Worm (Caenorhabditis elegans): ENCODE results near the gene C15H7.3.

C15H7.3 gene

DNA sequence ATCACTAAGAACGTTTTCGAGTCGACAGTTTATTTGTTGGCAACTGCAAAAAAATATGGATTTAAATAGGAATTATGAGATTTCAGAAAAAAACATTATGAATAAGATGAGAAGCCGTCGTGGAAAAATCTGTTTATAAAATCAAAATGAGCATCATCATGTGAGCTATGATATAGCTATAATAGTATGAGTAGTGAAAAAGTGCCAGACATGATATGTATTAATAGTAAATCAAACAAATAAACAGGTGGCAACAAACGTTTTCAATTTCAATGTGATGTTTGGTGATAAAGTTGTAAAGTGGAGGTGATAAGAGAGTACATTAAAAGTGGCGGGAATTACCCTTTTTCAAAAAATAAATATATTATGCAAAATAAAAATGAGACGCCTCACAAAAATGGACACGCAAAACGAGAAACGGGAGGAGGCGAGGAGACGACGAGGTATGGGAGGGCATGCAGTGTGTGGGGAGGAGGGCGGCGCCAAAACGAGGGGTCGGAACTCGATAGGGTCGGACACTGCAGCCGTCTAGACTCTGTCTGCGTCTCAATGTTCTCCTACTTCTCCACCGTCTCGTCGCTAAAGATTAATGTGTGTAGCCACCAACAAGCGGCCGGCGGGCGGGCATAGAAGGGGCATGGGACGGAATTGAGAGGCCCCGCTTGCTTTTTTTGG, 16.0 kb upstream of the C15H7.3 start, which contains the start of gene C07A9.9 (continued):
- TF ChIP-seq K02D7.2 (tag; optimal IDR thresholded peaks at IDR 0.05) (no peak), ceh-34 (tag; optimal IDR thresholded peaks at IDR 0.05) (peak; percentile 80), elt-2 (tag; optimal IDR thresholded peaks at IDR 0.05) (peak; percentile 38), fkh-6 (tag; optimal IDR thresholded peaks at IDR 0.05) (peak; percentile 46), ceh-18 (tag; optimal IDR thresholded peaks at IDR 0.05) (peak; percentile 76), ttx-3 (tag; optimal IDR thresholded peaks at IDR 0.05) (no peak), fax-1 (tag; optimal IDR thresholded peaks at IDR 0.05) (no peak), unc-55 (GFP tag; optimal IDR thresholded peaks at IDR 0.05) (peak; percentile 7), ceh-24 (tag; optimal IDR thresholded peaks at IDR 0.05) (no peak), ztf-16 (tag; optimal IDR thresholded peaks at IDR 0.05) (no peak), nfya-1 (tag; optimal IDR thresholded peaks at IDR 0.05) (peak; percentile 69), fkh-10 (GFP tag; optimal IDR thresholded peaks at IDR 0.05) (no peak), che-1 (tag; optimal IDR thresholded peaks at IDR 0.05) (no peak), syd-9 (tag; optimal IDR thresholded peaks at IDR 0.05) (no peak), pha-2 (tag; optimal IDR thresholded peaks at IDR 0.05) (no peak), tbx-7 (tag; optimal IDR thresholded peaks at IDR 0.05) (no peak), dmd-4 (tag; optimal IDR thresholded peaks at IDR 0.05; ENCODE audit: borderline replicate concordance) (no peak), hlh-15 (tag; optimal IDR thresholded peaks at IDR 0.05) (no peak), hlh-13 (GFP tag; optimal IDR thresholded peaks at IDR 0.05) (no peak), ceh-14 (tag; optimal IDR thresholded peaks at IDR 0.05) (peak; percentile 46), ceh-45 (GFP tag; IDR thresholded peaks at IDR 0.05) (no peak), unc-42 (tag; optimal IDR thresholded peaks at IDR 0.05) (peak; percentile 52), hlh-6 (tag; optimal IDR thresholded peaks at IDR 0.05) (no peak), F13H6.1 (tag; optimal IDR thresholded peaks at IDR 0.05) (peak; percentile 43), pqm-1 (tag; optimal IDR thresholded peaks at IDR 0.05) (peak; percentile 83), unc-3 (GFP tag; conservative IDR thresholded peaks at IDR 0.05) (0 out of 2 replicates have a peak, but pooled peaks have one; percentile 4), unc-3 (tag; optimal IDR thresholded peaks at IDR 0.05) (no peak), pax-1 (tag; optimal IDR thresholded peaks at IDR 0.05) (no peak), sox-2 (GFP tag; IDR thresholded peaks at IDR 0.05) (no peak), ceh-2 (tag; optimal IDR thresholded peaks at IDR 0.05) (peak; percentile 15), eyg-1 (tag; optimal IDR thresholded peaks at IDR 0.05) (peak; percentile 37), ceh-22 (tag; optimal IDR thresholded peaks at IDR 0.05) (no peak)

DNA sequence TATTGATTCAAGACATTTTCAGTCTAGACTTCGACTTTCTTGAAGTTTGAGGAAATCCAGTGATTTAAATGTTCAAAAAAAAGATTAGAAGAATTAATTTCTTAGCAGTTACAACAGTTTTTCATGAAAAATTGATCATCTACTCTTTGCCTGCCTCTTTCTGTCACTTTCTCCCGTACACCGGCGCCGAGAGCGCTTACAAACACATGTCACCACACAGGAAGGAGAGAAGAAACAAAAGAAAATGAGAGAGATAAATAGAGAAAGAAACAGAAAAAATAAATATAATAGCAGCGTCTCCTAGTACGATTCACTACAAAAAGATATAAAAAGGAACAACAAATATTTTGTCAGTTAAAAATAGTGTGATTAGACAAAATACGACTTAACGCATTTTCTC, 14.9 kb upstream of the C15H7.3 start:
- no peak for TF ChIP-seq nhr-11 (tag; optimal IDR thresholded peaks at IDR 0.05)
- no peak for TF ChIP-seq F13H6.1 (tag; optimal IDR thresholded peaks at IDR 0.05)
- no peak for TF ChIP-seq pha-2 (tag; optimal IDR thresholded peaks at IDR 0.05)
- no peak for TF ChIP-seq dve-1 (tag; optimal IDR thresholded peaks at IDR 0.05)
- TF ChIP-seq unc-3 (GFP tag; conservative IDR thresholded peaks at IDR 0.05): no peak
- no peak for TF ChIP-seq unc-3 (tag; optimal IDR thresholded peaks at IDR 0.05)
- TF ChIP-seq unc-55 (GFP tag; optimal IDR thresholded peaks at IDR 0.05): peak; percentile 53
- no peak for TF ChIP-seq tbx-7 (tag; optimal IDR thresholded peaks at IDR 0.05)

DNA sequence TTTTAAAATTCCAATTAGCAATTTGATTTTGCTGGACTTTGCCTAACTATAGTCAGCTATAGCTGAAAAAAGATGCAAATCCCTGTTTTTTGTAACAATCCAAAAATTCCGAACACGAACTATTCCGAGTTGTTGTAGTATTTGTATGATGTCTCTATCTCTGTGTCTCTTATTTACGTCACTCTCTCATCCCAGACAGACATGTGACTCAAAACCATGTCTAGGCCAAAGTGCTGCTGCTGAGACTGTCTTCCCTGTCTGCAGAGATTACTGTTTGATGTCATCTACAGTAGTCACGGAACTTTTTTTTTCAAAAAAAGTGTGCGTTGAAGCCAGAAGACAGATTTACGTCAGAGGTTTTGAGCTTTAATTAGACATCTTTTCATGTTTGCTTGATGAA, 14.5 kb upstream of the C15H7.3 start:
- no peak for TF ChIP-seq hlh-8 (tag; optimal IDR thresholded peaks at IDR 0.05)
- peak; percentile 48 for TF ChIP-seq hlh-30 (tag; optimal IDR thresholded peaks at IDR 0.05; ENCODE audit: insufficient read depth)

DNA sequence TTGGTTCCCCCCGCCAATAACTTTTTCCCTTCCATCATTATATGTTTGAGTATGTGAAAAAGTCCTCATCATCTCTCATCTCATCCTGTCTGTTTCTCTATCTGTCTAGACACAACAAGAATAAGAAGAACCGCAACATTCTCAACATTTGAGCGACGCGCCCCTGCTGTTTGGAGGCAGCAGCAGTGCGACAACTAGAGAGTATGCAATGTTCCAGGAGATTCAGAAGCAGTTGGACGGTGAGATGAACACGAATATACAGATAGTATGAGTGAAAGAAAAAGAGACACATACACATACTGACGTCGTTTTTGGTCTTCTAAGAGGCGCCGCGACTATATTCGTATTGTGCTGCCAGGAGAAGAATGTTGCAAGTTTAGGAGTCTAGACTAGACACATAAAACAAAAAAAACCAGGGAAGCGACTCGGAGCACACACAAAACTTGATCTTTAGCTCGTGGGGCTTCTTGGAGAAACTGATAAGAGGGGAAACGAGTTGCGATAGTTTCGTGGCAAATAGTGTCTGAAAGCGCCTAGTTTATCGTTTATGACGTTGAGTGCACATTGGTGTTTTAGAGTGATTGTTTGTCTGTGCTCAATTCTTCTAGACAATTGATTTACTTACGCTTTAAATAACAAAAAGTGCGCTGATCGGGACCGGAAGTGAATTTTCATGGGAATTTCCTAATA, 13.9 kb upstream of the C15H7.3 start:
- TF ChIP-seq che-1 (tag; optimal IDR thresholded peaks at IDR 0.05) (no peak), unc-55 (GFP tag; optimal IDR thresholded peaks at IDR 0.05) (peak; percentile 51), nfya-1 (tag; optimal IDR thresholded peaks at IDR 0.05) (peak; percentile 19), elt-2 (tag; optimal IDR thresholded peaks at IDR 0.05) (peak; percentile 15), rnt-1 (tag; optimal IDR thresholded peaks at IDR 0.05) (peak; percentile 13)

All from whole organism, late embryonic.